Fruit fly (Drosophila melanogaster) whole organism, embryonic: ENCODE measurements around the gene CG1635.

ENCODE experiments used
- Bgb ChIP-seq: fragments of 200-800 bp; sonication (Bioruptor generic); IDR thresholded peaks from 2 replicates; pipeline ENCODE4 v1.3.6; 2022; ENCODE audit warnings: missing biosample characterization, missing genetic modification characterization; ENCODE audit not compliant: partially characterized antibody
- CG8281 ChIP-seq: fragments of 200-800 bp; sonication (Bioruptor generic); optimal IDR thresholded peaks from 2 replicates; lab custom pipeline; 2018; ENCODE audit warnings: missing biosample characterization, mild to moderate bottlenecking, missing genetic modification characterization, moderate library complexity
- CG9932 ChIP-seq: fragments of 200-800 bp; sonication (Bioruptor generic); IDR thresholded peaks from 2 replicates; pipeline ENCODE4 v1.3.6; 2022; ENCODE audit warnings: missing biosample characterization, missing genetic modification characterization
- Ets97D ChIP-seq: fragments of 200-800 bp; sonication (Bioruptor generic); optimal IDR thresholded peaks from 3 replicates; lab custom pipeline; 2016; ENCODE audit warnings: missing biosample characterization, missing genetic modification characterization
- H2.0 ChIP-seq: fragments of 200-800 bp; sonication (Bioruptor generic); IDR thresholded peaks from 2 replicates; pipeline ENCODE4 v1.3.6; 2022; ENCODE audit warnings: missing biosample characterization, missing genetic modification characterization
- al ChIP-seq: fragments of 200-800 bp; sonication (Bioruptor generic); IDR thresholded peaks from 2 replicates; pipeline ENCODE4 v1.3.6; 2022; ENCODE audit warnings: missing biosample characterization, missing genetic modification characterization
- dati ChIP-seq: fragments of 200-800 bp; sonication (Bioruptor generic); IDR thresholded peaks from 2 replicates; pipeline ENCODE4 v1.3.6; 2022; ENCODE audit warnings: missing biosample characterization, missing genetic modification characterization
- ham ChIP-seq: fragments of 200-800 bp; sonication (Bioruptor generic); IDR thresholded peaks from 2 replicates; pipeline ENCODE4 v1.3.6; 2022; ENCODE audit warnings: missing biosample characterization, missing genetic modification characterization
- usp ChIP-seq: fragments of >200 bp; optimal IDR thresholded peaks from 2 replicates; lab custom pipeline; 2017; ENCODE audit warnings: missing biosample characterization, missing genetic modification characterization
- zen2 ChIP-seq: fragments of 200-800 bp; sonication (Bioruptor generic); IDR thresholded peaks from 3 replicates; pipeline ENCODE4 v1.3.6; 2022; ENCODE audit warnings: missing biosample characterization, missing genetic modification characterization; ENCODE audit not compliant: partially characterized antibody

DNA sequence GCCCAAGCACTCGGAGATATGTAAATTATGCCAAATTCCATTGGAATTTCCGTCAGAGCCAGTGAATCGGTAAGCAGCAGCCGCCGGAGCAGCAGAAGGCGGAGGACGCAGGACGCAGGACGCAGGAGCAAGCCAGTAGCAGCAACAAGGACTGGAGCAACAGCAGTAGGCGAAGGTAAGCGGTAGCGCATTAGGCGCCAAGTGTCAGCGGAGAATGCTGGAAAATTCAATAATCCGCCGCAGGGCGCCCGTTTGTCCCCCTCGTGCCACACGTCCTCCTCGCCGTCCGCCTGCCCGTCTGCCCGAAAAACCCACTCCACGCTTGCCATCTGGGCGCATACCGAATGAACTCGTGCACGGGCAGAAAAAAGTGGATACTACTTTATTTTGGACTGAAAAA lies 34.2 kb downstream of the CG1635 start:
- TF ChIP-seq CG9932 (GFP tag; lab: Robert Waterston, UW) = no peak
- no peak for TF ChIP-seq Ets97D
- no peak for TF ChIP-seq usp
- no peak for TF ChIP-seq zen2
- no peak for TF ChIP-seq CG8281
- no peak for TF ChIP-seq H2.0 (GFP tag; lab: Robert Waterston, UW)
- no peak for TF ChIP-seq ham (GFP tag; lab: Robert Waterston, UW)
- no peak for TF ChIP-seq dati (GFP tag; lab: Robert Waterston, UW)
- TF ChIP-seq Bgb = no peak
- TF ChIP-seq al (GFP tag; lab: Robert Waterston, UW) = no peak
